Fruit fly (Drosophila melanogaster) whole organism, embryonic: ENCODE measurements around the gene CG32195.
A peak's percentile ranks its signal among the peaks of the same experiment; 100 is the strongest.

Experiments used
- Blimp-1 ChIP-seq: fragments of 200-800 bp; sonication (Bioruptor generic); optimal IDR thresholded peaks from 3 replicates; lab custom pipeline; 2018; ENCODE audit warnings: missing biosample characterization, missing genetic modification characterization, mild to moderate bottlenecking, moderate library complexity, missing genetic modification reagents
- CG10209 ChIP-seq: fragments of 200-800 bp; sonication (Bioruptor generic); optimal IDR thresholded peaks from 3 replicates; lab custom pipeline; 2017; ENCODE audit warnings: missing biosample characterization, mild to moderate bottlenecking, missing genetic modification characterization, missing genetic modification reagents
- CG10267 ChIP-seq: fragments of 200-800 bp; sonication (Bioruptor generic); optimal IDR thresholded peaks from 2 replicates; lab custom pipeline; 2018; ENCODE audit warnings: missing biosample characterization, mild to moderate bottlenecking, missing genetic modification characterization, moderate library complexity
- CG13123 ChIP-seq: fragments of 200-800 bp; sonication (Bioruptor generic); optimal IDR thresholded peaks from 2 replicates; lab custom pipeline; 2016; ENCODE audit warnings: missing biosample characterization, missing genetic modification characterization
- CG15011 ChIP-seq: fragments of 200-800 bp; sonication (Bioruptor generic); optimal IDR thresholded peaks from 3 replicates; lab custom pipeline; 2018; ENCODE audit warnings: missing biosample characterization, mild to moderate bottlenecking, missing genetic modification characterization
- CG1647 ChIP-seq: fragments of 200-800 bp; sonication (Bioruptor generic); optimal IDR thresholded peaks from 3 replicates; lab custom pipeline; 2016; ENCODE audit warnings: missing biosample characterization, missing genetic modification characterization
- CG17186 ChIP-seq: fragments of 200-800 bp; sonication (Bioruptor generic); optimal IDR thresholded peaks from 3 replicates; lab custom pipeline; 2017; ENCODE audit warnings: missing biosample characterization, missing genetic modification reagents, missing genetic modification characterization
- CG17612 ChIP-seq: fragments of 200-800 bp; sonication (Bioruptor generic); IDR thresholded peaks from 2 replicates; pipeline ENCODE4 v1.3.6; 2022; ENCODE audit warnings: missing biosample characterization, missing genetic modification characterization
- CG17829 ChIP-seq: fragments of 200-800 bp; optimal IDR thresholded peaks from 2 replicates; lab custom pipeline; 2019; ENCODE audit warnings: missing biosample characterization, mild to moderate bottlenecking, missing genetic modification characterization, moderate library complexity
- CG18011 ChIP-seq: fragments of 200-800 bp; sonication (Bioruptor generic); optimal IDR thresholded peaks from 2 replicates; lab custom pipeline; 2017; ENCODE audit warnings: missing biosample characterization, missing genetic modification characterization, mild to moderate bottlenecking, moderate library complexity, missing genotype
- CG2202 ChIP-seq: fragments of 200-800 bp; sonication (Bioruptor generic); optimal IDR thresholded peaks from 2 replicates; lab custom pipeline; 2018; ENCODE audit warnings: missing biosample characterization, mild to moderate bottlenecking, missing genetic modification characterization
- CG30431 ChIP-seq: fragments of 200-800 bp; sonication (Bioruptor generic); optimal IDR thresholded peaks from 2 replicates; lab custom pipeline; 2017; ENCODE audit warnings: missing biosample characterization, missing genetic modification characterization
- CG32767 ChIP-seq: fragments of 200-800 bp; sonication (Bioruptor generic); IDR thresholded peaks from 2 replicates; pipeline ENCODE4 v1.3.6; 2022; ENCODE audit warnings: missing biosample characterization, missing genetic modification characterization
- CG42726 ChIP-seq: fragments of 200-800 bp; sonication (Bioruptor generic); IDR thresholded peaks from 2 replicates; pipeline ENCODE4 v1.3.6; 2022; ENCODE audit warnings: missing biosample characterization, missing genetic modification characterization; ENCODE audit not compliant: partially characterized antibody
- CG4328 ChIP-seq: fragments of 200-800 bp; sonication (Bioruptor generic); optimal IDR thresholded peaks from 3 replicates; lab custom pipeline; 2017; ENCODE audit warnings: missing biosample characterization, missing genetic modification reagents, missing genetic modification characterization
- CG43689 ChIP-seq: fragments of 200-800 bp; sonication (Bioruptor generic); IDR thresholded peaks from 2 replicates; pipeline ENCODE4 v1.3.6; 2022; ENCODE audit warnings: missing biosample characterization, missing genetic modification characterization
- CG4707 ChIP-seq: fragments of 200-800 bp; sonication (Bioruptor generic); optimal IDR thresholded peaks from 2 replicates; lab custom pipeline; 2018; ENCODE audit warnings: missing biosample characterization, mild to moderate bottlenecking, missing genetic modification characterization, moderate library complexity
- CG6791 ChIP-seq: fragments of 200-800 bp; sonication (Bioruptor generic); IDR thresholded peaks from 3 replicates; pipeline ENCODE4 v1.3.6; 2022; ENCODE audit warnings: missing biosample characterization, missing genetic modification characterization; ENCODE audit not compliant: partially characterized antibody
- CG7839 ChIP-seq: fragments of 200-800 bp; sonication (Bioruptor generic); optimal IDR thresholded peaks from 3 replicates; lab custom pipeline; 2018; ENCODE audit warnings: missing biosample characterization, mild to moderate bottlenecking, missing genetic modification characterization, moderate library complexity
- Chrac-16 ChIP-seq: fragments of 200-800 bp; sonication (Bioruptor generic); optimal IDR thresholded peaks from 3 replicates; lab custom pipeline; 2016; ENCODE audit warnings: missing biosample characterization, missing genetic modification characterization
- CkIIα-i1 ChIP-seq: fragments of 200-800 bp; sonication (Bioruptor generic); IDR thresholded peaks from 2 replicates; pipeline ENCODE4 v1.3.6; 2022; ENCODE audit warnings: missing biosample characterization, missing genetic modification characterization
- Dek ChIP-seq: fragments of 200-800 bp; sonication (Bioruptor generic); optimal IDR thresholded peaks from 3 replicates; lab custom pipeline; 2019; ENCODE audit warnings: missing biosample characterization, mild to moderate bottlenecking, missing genetic modification characterization, moderate library complexity
- Fer1 ChIP-seq: fragments of 200-800 bp; sonication (Bioruptor generic); optimal IDR thresholded peaks from 2 replicates; lab custom pipeline; 2017; ENCODE audit warnings: missing biosample characterization, mild to moderate bottlenecking, missing genetic modification characterization
- Fer3 ChIP-seq: fragments of 200-800 bp; sonication (Bioruptor generic); optimal IDR thresholded peaks from 2 replicates; lab custom pipeline; 2018; ENCODE audit warnings: missing biosample characterization, mild to moderate bottlenecking, missing genetic modification characterization, moderate library complexity
- HmgD ChIP-seq: fragments of 200-800 bp; sonication (Bioruptor generic); optimal IDR thresholded peaks from 3 replicates; lab custom pipeline; 2016; ENCODE audit warnings: missing biosample characterization, missing genetic modification characterization
- Nf-YC ChIP-seq: fragments of 200-800 bp; optimal IDR thresholded peaks from 3 replicates; lab custom pipeline; 2019; ENCODE audit warnings: missing biosample characterization, mild to moderate bottlenecking, missing genetic modification characterization, moderate library complexity
- Poxn ChIP-seq: fragments of 200-800 bp; sonication (Bioruptor generic); IDR thresholded peaks from 2 replicates; pipeline ENCODE4 v1.3.6; 2022; ENCODE audit warnings: missing biosample characterization, missing genetic modification characterization
- Ravus ChIP-seq: fragments of 200-800 bp; sonication (Bioruptor generic); IDR thresholded peaks from 2 replicates; pipeline ENCODE4 v1.3.6; 2022; ENCODE audit warnings: missing biosample characterization, missing genetic modification characterization
- al ChIP-seq: fragments of 200-800 bp; sonication (Bioruptor generic); IDR thresholded peaks from 2 replicates; pipeline ENCODE4 v1.3.6; 2022; ENCODE audit warnings: missing biosample characterization, missing genetic modification characterization
- chinmo ChIP-seq: fragments of 200-800 bp; sonication (Bioruptor generic); IDR thresholded peaks from 4 replicates; pipeline ENCODE4 v1.3.6; 2022; ENCODE audit warnings: missing biosample characterization, missing genetic modification characterization; ENCODE audit not compliant: partially characterized antibody
- chm ChIP-seq: fragments of 200-800 bp; sonication (Bioruptor generic); IDR thresholded peaks from 2 replicates; pipeline ENCODE4 v1.3.6; 2022; ENCODE audit warnings: missing biosample characterization, missing genetic modification characterization
- cwo ChIP-seq: fragments of 200-800 bp; sonication (Bioruptor generic); optimal IDR thresholded peaks from 3 replicates; lab custom pipeline; 2017; ENCODE audit warnings: missing biosample characterization, missing genetic modification characterization, mild to moderate bottlenecking, moderate library complexity, missing genetic modification reagents
- dan ChIP-seq: fragments of 200-800 bp; sonication (Bioruptor generic); IDR thresholded peaks from 2 replicates; pipeline ENCODE4 v1.3.6; 2022; ENCODE audit warnings: missing biosample characterization, missing genetic modification characterization
- emc ChIP-seq: fragments of 200-800 bp; sonication (Bioruptor generic); optimal IDR thresholded peaks from 2 replicates; lab custom pipeline; 2016; ENCODE audit warnings: missing biosample characterization, missing genetic modification characterization
- fd96Cb ChIP-seq: fragments of 200-800 bp; sonication (Bioruptor generic); optimal IDR thresholded peaks from 2 replicates; lab custom pipeline; 2018; ENCODE audit warnings: missing biosample characterization, mild to moderate bottlenecking, missing genetic modification characterization, moderate library complexity
- gce ChIP-seq: fragments of 200-800 bp; sonication (Bioruptor generic); IDR thresholded peaks from 3 replicates; pipeline ENCODE4 v1.3.6; 2022; ENCODE audit warnings: missing biosample characterization, missing genetic modification characterization
- kni ChIP-seq: fragments of 200-800 bp; sonication (Bioruptor generic); optimal IDR thresholded peaks from 3 replicates; lab custom pipeline; 2017; ENCODE audit warnings: mild to moderate bottlenecking, missing biosample characterization, missing genetic modification reagents, missing genetic modification characterization
- lab ChIP-seq: fragments of 200-800 bp; sonication (Bioruptor generic); optimal IDR thresholded peaks from 3 replicates; lab custom pipeline; 2017; ENCODE audit warnings: missing biosample characterization, missing genetic modification characterization, mild to moderate bottlenecking, moderate library complexity, missing genetic modification reagents
- nerfin-1 ChIP-seq: fragments of 200-800 bp; sonication (Bioruptor generic); optimal IDR thresholded peaks from 3 replicates; lab custom pipeline; 2019; ENCODE audit warnings: missing biosample characterization, mild to moderate bottlenecking, missing genetic modification characterization, moderate library complexity
- nom ChIP-seq: fragments of 200-800 bp; sonication (Bioruptor generic); optimal IDR thresholded peaks from 2 replicates; lab custom pipeline; 2017; ENCODE audit warnings: missing biosample characterization, missing genetic modification characterization, mild to moderate bottlenecking, moderate library complexity, missing genetic modification reagents
- odd ChIP-seq: fragments of 200-800 bp; sonication (Bioruptor generic); optimal IDR thresholded peaks from 2 replicates; lab custom pipeline; 2017; ENCODE audit warnings: missing biosample characterization, mild to moderate bottlenecking, missing genetic modification characterization
- row ChIP-seq: fragments of 200-800 bp; sonication (Bioruptor generic); IDR thresholded peaks from 3 replicates; pipeline ENCODE4 v1.3.6; 2022; ENCODE audit warnings: missing biosample characterization, missing genetic modification characterization
- sens ChIP-seq: fragments of 200-800 bp; sonication (Bioruptor generic); peaks from one replicate; lab custom pipeline; 2016; ENCODE audit warnings: missing biosample characterization, missing genetic modification characterization
- sens-2 ChIP-seq: fragments of 200-800 bp; sonication (Bioruptor generic); IDR thresholded peaks from 2 replicates; pipeline ENCODE4 v1.3.6; 2022; ENCODE audit warnings: missing biosample characterization, missing genetic modification characterization
- so ChIP-seq: fragments of 200-800 bp; sonication (Bioruptor generic); IDR thresholded peaks from 3 replicates; pipeline ENCODE4 v1.3.6; 2022; ENCODE audit warnings: missing biosample characterization, missing genetic modification characterization
- sug ChIP-seq: fragments of 200-800 bp; optimal IDR thresholded peaks from 2 replicates; lab custom pipeline; 2019; ENCODE audit warnings: missing biosample characterization, mild to moderate bottlenecking, missing genetic modification characterization, moderate library complexity
- tll ChIP-seq, 2 experiments: fragments of 200-800 bp in 1 of 2; fragments of >200 bp in 1 of 2; sonication (Bioruptor generic) in 1 of 2; optimal IDR thresholded peaks; 2 replicates each; lab custom pipeline; 2017 to 2019; ENCODE audit warnings: missing biosample characterization in 2 of 2, missing genetic modification characterization in 2 of 2, mild to moderate bottlenecking in 1 of 2, moderate library complexity in 1 of 2
- tup ChIP-seq: fragments of 200-800 bp; sonication (Bioruptor generic); optimal IDR thresholded peaks from 2 replicates; lab custom pipeline; 2016; ENCODE audit warnings: missing biosample characterization, mild to moderate bottlenecking, missing genetic modification characterization, moderate library complexity
- wek ChIP-seq: fragments of 200-800 bp; sonication (Bioruptor generic); optimal IDR thresholded peaks from 3 replicates; lab custom pipeline; 2018; ENCODE audit warnings: missing biosample characterization, mild to moderate bottlenecking, missing genetic modification characterization, moderate library complexity
- z ChIP-seq: fragments of 200-800 bp; sonication (Bioruptor generic); IDR thresholded peaks from 3 replicates; pipeline ENCODE4 v1.3.6; 2022; ENCODE audit warnings: missing biosample characterization, missing genetic modification characterization
- zen ChIP-seq: fragments of 200-800 bp; sonication (Bioruptor generic); optimal IDR thresholded peaks from 3 replicates; lab custom pipeline; 2018; ENCODE audit warnings: missing biosample characterization, mild to moderate bottlenecking, missing genetic modification characterization, moderate library complexity

The CG32195 gene

DNA sequence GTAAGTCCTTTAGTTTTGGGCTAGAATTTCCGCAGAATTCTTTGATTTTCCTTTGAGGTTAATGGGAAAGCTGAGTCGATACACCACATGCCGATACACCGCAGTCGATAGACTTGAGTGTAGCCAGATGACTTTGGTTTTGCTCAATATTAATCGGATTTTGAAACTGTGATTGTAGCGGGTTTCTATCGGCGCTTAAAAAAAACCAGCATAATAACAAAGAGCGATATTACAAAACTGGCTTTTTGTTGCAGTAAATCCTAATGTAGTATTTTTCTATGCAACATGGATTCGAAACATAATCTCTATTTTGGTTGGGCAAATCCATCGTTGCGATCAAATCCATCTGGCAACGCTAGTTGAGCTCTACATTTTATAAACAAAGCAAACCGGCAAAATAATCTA is 3.3 kb upstream of the CG32195 start, which contains the start of the genes Polr3D and mus304 (continued):
- no peak for TF ChIP-seq dan
- no peak for TF ChIP-seq Blimp-1 (GFP tag; lab: Kevin White, UChicago)
- TF ChIP-seq CkIIα-i1 (GFP tag; lab: Robert Waterston, UW), result no peak
- TF ChIP-seq CG4707 (GFP tag; lab: Kevin White, UChicago), result no peak
- TF ChIP-seq CG13123 (GFP tag; lab: Kevin White, UChicago), result no peak
- peak; percentile 27 for TF ChIP-seq CG10267 (tag; lab: Kevin White, UChicago)
- TF ChIP-seq HmgD (GFP tag; lab: Kevin White, UChicago), result no peak
- TF ChIP-seq CG43689 (GFP tag; lab: Robert Waterston, UW), result no peak
- no peak for TF ChIP-seq CG10209 (GFP tag; lab: Kevin White, UChicago)
- TF ChIP-seq CG7839 (tag; lab: Kevin White, UChicago), result peak; percentile 29
- TF ChIP-seq Poxn (GFP tag; lab: Robert Waterston, UW), result no peak
- peak; percentile 68 for TF ChIP-seq sens (GFP tag; lab: Kevin White, UChicago)
- TF ChIP-seq chinmo (GFP tag; lab: Robert Waterston, UW), result no peak
- no peak for TF ChIP-seq emc (GFP tag; lab: Kevin White, UChicago)
- TF ChIP-seq CG15011 (GFP tag; lab: Kevin White, UChicago), result no peak
- TF ChIP-seq CG42726 (GFP tag; lab: Robert Waterston, UW), result no peak
- TF ChIP-seq Fer1 (GFP tag; lab: Kevin White, UChicago), result peak; percentile 40
- no peak for TF ChIP-seq cwo (GFP tag; lab: Kevin White, UChicago)
- TF ChIP-seq odd (GFP tag; lab: Kevin White, UChicago), result no peak
- no peak for TF ChIP-seq CG32767 (GFP tag; lab: Robert Waterston, UW)
- TF ChIP-seq sens-2 (GFP tag; lab: Robert Waterston, UW), result no peak
- no peak for TF ChIP-seq wek
- TF ChIP-seq Nf-YC (tag; lab: Kevin White, UChicago), result peak; percentile 42
- TF ChIP-seq CG30431 (GFP tag; lab: Kevin White, UChicago), result no peak
- TF ChIP-seq z (GFP tag; lab: Robert Waterston, UW), result no peak
- TF ChIP-seq CG4328 (GFP tag; lab: Kevin White, UChicago), result no peak
- TF ChIP-seq zen (tag; lab: Kevin White, UChicago), result peak; percentile 48
- TF ChIP-seq CG18011 (GFP tag; lab: Kevin White, UChicago), result no peak
- peak; percentile 61; the same call in 2 of the 3 replicates for TF ChIP-seq CG6791 (GFP tag; lab: Robert Waterston, UW)
- no peak for TF ChIP-seq so (GFP tag; lab: Robert Waterston, UW)
- no peak for TF ChIP-seq CG17829 (tag; lab: Kevin White, UChicago)
- no peak for TF ChIP-seq gce
- TF ChIP-seq Fer3 (tag; lab: Kevin White, UChicago), result no peak
- TF ChIP-seq tup, result no peak
- TF ChIP-seq CG1647 (GFP tag; lab: Kevin White, UChicago), result no peak
- TF ChIP-seq al (GFP tag; lab: Robert Waterston, UW), result no peak
- no peak for TF ChIP-seq tll (GFP tag; optimal IDR thresholded peaks at IDR 0.05; lab: Kevin White, UChicago)
- TF ChIP-seq row (GFP tag; lab: Robert Waterston, UW), result peak; percentile 42; the same call in 2 of the 3 replicates
- TF ChIP-seq sug (tag; lab: Kevin White, UChicago), result peak; percentile 32
- no peak for TF ChIP-seq CG17612
- no peak for TF ChIP-seq Dek (tag; lab: Kevin White, UChicago)
- TF ChIP-seq kni (GFP tag; lab: Kevin White, UChicago), result peak; percentile 29
- no peak for TF ChIP-seq Chrac-16 (GFP tag; lab: Kevin White, UChicago)
- TF ChIP-seq chm (GFP tag; lab: Robert Waterston, UW), result no peak
- TF ChIP-seq Ravus (GFP tag; lab: Robert Waterston, UW), result no peak
- peak; percentile 93 for TF ChIP-seq nerfin-1
- no peak for TF ChIP-seq fd96Cb (tag; lab: Kevin White, UChicago)
- TF ChIP-seq CG2202 (tag; lab: Kevin White, UChicago), result no peak
- no peak for TF ChIP-seq lab
- no peak for TF ChIP-seq CG17186
- TF ChIP-seq nom, result no peak
